Fruit fly (Drosophila melanogaster) whole organism, embryonic: ENCODE data around the gene CG34301.
A peak's percentile ranks its signal among the peaks of the same experiment; 100 is the strongest.

Source experiments
- Abd-B ChIP-seq: fragments of 200-800 bp; sonication (Bioruptor generic); optimal IDR thresholded peaks from 2 replicates; lab custom pipeline; 2018; ENCODE audit warnings: missing biosample characterization, mild to moderate bottlenecking, missing genetic modification characterization, moderate library complexity
- Aef1 ChIP-seq: fragments of 200-800 bp; sonication (Bioruptor generic); IDR thresholded peaks from 3 replicates; pipeline ENCODE4 v1.3.6; 2022; ENCODE audit warnings: missing biosample characterization, missing genetic modification characterization
- Awh ChIP-seq: fragments of 200-800 bp; sonication (Bioruptor generic); IDR thresholded peaks from 2 replicates; pipeline ENCODE4, ENCODE4 v1.3.6; 2022; ENCODE audit warnings: missing biosample characterization, missing genetic modification characterization
- Bdp1 ChIP-seq: fragments of 200-800 bp; sonication (Bioruptor generic); optimal IDR thresholded peaks from 3 replicates; lab custom pipeline; 2016; ENCODE audit warnings: missing biosample characterization, missing genetic modification characterization
- CG10267 ChIP-seq: fragments of 200-800 bp; sonication (Bioruptor generic); optimal IDR thresholded peaks from 2 replicates; lab custom pipeline; 2018; ENCODE audit warnings: missing biosample characterization, mild to moderate bottlenecking, missing genetic modification characterization, moderate library complexity
- CG11085 ChIP-seq: fragments of 200-800 bp; sonication (Bioruptor generic); IDR thresholded peaks from 2 replicates; pipeline ENCODE4 v1.3.6; 2022; ENCODE audit warnings: missing biosample characterization, missing genetic modification characterization
- CG12104 ChIP-seq: fragments of 200-800 bp; sonication (Bioruptor generic); optimal IDR thresholded peaks from 3 replicates; lab custom pipeline; 2016; ENCODE audit warnings: missing biosample characterization, missing genetic modification characterization
- CG13287 ChIP-seq: fragments of 200-800 bp; sonication (Bioruptor generic); IDR thresholded peaks from 2 replicates; pipeline ENCODE4 v1.3.6; 2022; ENCODE audit warnings: missing biosample characterization, missing genetic modification characterization; ENCODE audit not compliant: partially characterized antibody
- CG18599 ChIP-seq: fragments of 200-800 bp; sonication (Bioruptor generic); optimal IDR thresholded peaks from 3 replicates; lab custom pipeline; 2017; ENCODE audit warnings: missing biosample characterization, missing genetic modification characterization, mild to moderate bottlenecking, moderate library complexity, missing genetic modification reagents
- CG18619 ChIP-seq: fragments of 200-800 bp; sonication (Bioruptor generic); optimal IDR thresholded peaks from 3 replicates; lab custom pipeline; 2017; ENCODE audit warnings: missing biosample characterization, mild to moderate bottlenecking, missing genetic modification characterization
- CG2678 ChIP-seq: fragments of 200-800 bp; sonication (Bioruptor generic); optimal IDR thresholded peaks from 3 replicates; lab custom pipeline; 2019; ENCODE audit warnings: missing biosample characterization, mild to moderate bottlenecking, missing genetic modification characterization, moderate library complexity
- CG3065 ChIP-seq: fragments of 200-800 bp; sonication (Bioruptor generic); optimal IDR thresholded peaks from 2 replicates; lab custom pipeline; 2016; ENCODE audit warnings: missing biosample characterization, missing genetic modification characterization
- CG31224 ChIP-seq: fragments of 200-800 bp; sonication (Bioruptor generic); IDR thresholded peaks from 2 replicates; pipeline ENCODE4 v1.3.6; 2022; ENCODE audit warnings: missing biosample characterization, missing genetic modification characterization
- CG31365 ChIP-seq: fragments of 200-800 bp; sonication (Bioruptor generic); optimal IDR thresholded peaks from 2 replicates; lab custom pipeline; 2018; ENCODE audit warnings: missing biosample characterization, mild to moderate bottlenecking, missing genetic modification characterization
- CG34422 ChIP-seq: fragments of 200-800 bp; sonication (Bioruptor generic); IDR thresholded peaks from 3 replicates; pipeline ENCODE4 v1.3.6; 2022; ENCODE audit warnings: missing biosample characterization, missing genetic modification characterization
- CG3838 ChIP-seq: fragments of 200-800 bp; sonication (Bioruptor generic); optimal IDR thresholded peaks from 3 replicates; lab custom pipeline; 2016; ENCODE audit warnings: missing biosample characterization, missing genetic modification characterization
- CG4424 ChIP-seq: fragments of 200-800 bp; sonication (Bioruptor generic); optimal IDR thresholded peaks from 3 replicates; lab custom pipeline; 2016; ENCODE audit warnings: missing biosample characterization, missing genetic modification characterization
- CG7556 ChIP-seq: fragments of 200-800 bp; sonication (Bioruptor generic); optimal IDR thresholded peaks from 2 replicates; lab custom pipeline; 2017; ENCODE audit warnings: missing biosample characterization, mild to moderate bottlenecking, missing genetic modification characterization
- CG7839 ChIP-seq: fragments of 200-800 bp; sonication (Bioruptor generic); optimal IDR thresholded peaks from 3 replicates; lab custom pipeline; 2018; ENCODE audit warnings: missing biosample characterization, mild to moderate bottlenecking, missing genetic modification characterization, moderate library complexity
- CG8290 ChIP-seq, 3 experiments: fragments of 200-800 bp; sonication (Bioruptor generic); optimal IDR thresholded peaks; 2 replicates each; lab custom pipeline; 2016 to 2019; ENCODE audit warnings: missing biosample characterization in 3 of 3, missing genetic modification characterization in 3 of 3, mild to moderate bottlenecking in 2 of 3, moderate library complexity in 1 of 3
- CG8388 ChIP-seq: fragments of 200-800 bp; sonication (Bioruptor generic); optimal IDR thresholded peaks from 2 replicates; lab custom pipeline; 2019; ENCODE audit warnings: missing biosample characterization, mild to moderate bottlenecking, missing genetic modification characterization, moderate library complexity
- CG8924 ChIP-seq: fragments of 200-800 bp; optimal IDR thresholded peaks from 3 replicates; lab custom pipeline; 2019; ENCODE audit warnings: missing biosample characterization, mild to moderate bottlenecking, missing genetic modification characterization, moderate library complexity
- CG9609 ChIP-seq: fragments of 200-800 bp; sonication (Bioruptor generic); optimal IDR thresholded peaks from 3 replicates; lab custom pipeline; 2016; ENCODE audit warnings: missing biosample characterization, missing genetic modification characterization
- CHES-1-like ChIP-seq: fragments of 200-800 bp; sonication (Bioruptor generic); optimal IDR thresholded peaks from 2 replicates; lab custom pipeline; 2016; ENCODE audit warnings: missing biosample characterization, missing genetic modification characterization
- CoRest ChIP-seq: fragments of 200-800 bp; sonication (Bioruptor generic); optimal IDR thresholded peaks from 3 replicates; lab custom pipeline; 2018; ENCODE audit warnings: missing biosample characterization, mild to moderate bottlenecking, missing genetic modification characterization, moderate library complexity
- Dad ChIP-seq: fragments of 200-800 bp; sonication (Bioruptor generic); optimal IDR thresholded peaks from 3 replicates; lab custom pipeline; 2016; ENCODE audit warnings: missing biosample characterization, missing genetic modification characterization
- Deaf1 ChIP-seq: fragments of 200-800 bp; optimal IDR thresholded peaks from 3 replicates; lab custom pipeline; 2019; ENCODE audit warnings: missing biosample characterization, mild to moderate bottlenecking, missing genetic modification characterization, moderate library complexity
- Dip3 ChIP-seq: fragments of 200-800 bp; sonication (Bioruptor generic); optimal IDR thresholded peaks from 3 replicates; lab custom pipeline; 2016; ENCODE audit warnings: missing biosample characterization, missing genetic modification characterization
- Drgx ChIP-seq: fragments of 200-800 bp; sonication (Bioruptor generic); IDR thresholded peaks from 2 replicates; pipeline ENCODE4 v1.3.6; 2022; ENCODE audit warnings: missing biosample characterization, missing genetic modification characterization
- E2f2 ChIP-seq: fragments of 200-800 bp; sonication (Bioruptor generic); IDR thresholded peaks from 2 replicates; pipeline ENCODE4 v1.3.6; 2022; ENCODE audit warnings: missing biosample characterization, missing genetic modification characterization
- Hand ChIP-seq: fragments of 200-800 bp; sonication (Bioruptor generic); optimal IDR thresholded peaks from 2 replicates; lab custom pipeline; 2017; ENCODE audit warnings: mild to moderate bottlenecking, missing biosample characterization, missing genetic modification reagents, missing genetic modification characterization
- Hr3 ChIP-seq: fragments of 200-800 bp; sonication (Bioruptor generic); optimal IDR thresholded peaks from 3 replicates; lab custom pipeline; 2016; ENCODE audit warnings: missing biosample characterization, missing genetic modification characterization
- Hr51 ChIP-seq, 2 experiments: fragments of 200-800 bp; sonication (Bioruptor generic); optimal IDR thresholded peaks; 2 replicates in 1 of 2; 3 replicates in 1 of 2; lab custom pipeline; 2016 to 2018; ENCODE audit warnings: missing biosample characterization in 2 of 2, missing genetic modification characterization in 2 of 2, mild to moderate bottlenecking in 1 of 2, moderate library complexity in 1 of 2
- Lpt ChIP-seq: fragments of >200 bp; optimal IDR thresholded peaks from 2 replicates; lab custom pipeline; 2018; ENCODE audit warnings: missing biosample characterization, missing genetic modification characterization
- NFAT ChIP-seq: fragments of 200-800 bp; sonication (Bioruptor generic); IDR thresholded peaks from 2 replicates; pipeline ENCODE4 v1.3.6; 2022; ENCODE audit warnings: missing biosample characterization, missing genetic modification characterization
- btn ChIP-seq: fragments of 200-800 bp; sonication (Bioruptor generic); optimal IDR thresholded peaks from 2 replicates; lab custom pipeline; 2016; ENCODE audit warnings: missing biosample characterization, missing genetic modification characterization
- croc ChIP-seq: fragments of 200-800 bp; sonication (Bioruptor generic); conservative IDR thresholded peaks from 3 replicates; pipeline ENCODE4 v1.3.6; 2022; ENCODE audit warnings: missing biosample characterization, missing genetic modification characterization
- ewg ChIP-seq: fragments of 200-800 bp; sonication (Bioruptor generic); optimal IDR thresholded peaks from 3 replicates; lab custom pipeline; 2017; ENCODE audit warnings: mild to moderate bottlenecking, missing biosample characterization, missing genetic modification reagents, missing genetic modification characterization
- gsb-n ChIP-seq: fragments of 200-800 bp; sonication (Bioruptor generic); optimal IDR thresholded peaks from 3 replicates; lab custom pipeline; 2018; ENCODE audit warnings: missing biosample characterization, mild to moderate bottlenecking, missing genetic modification characterization
- hth ChIP-seq: fragments of >200 bp; optimal IDR thresholded peaks from 2 replicates; lab custom pipeline; 2017; ENCODE audit warnings: inconsistent platforms
- mam ChIP-seq: fragments of 200-800 bp; sonication (Bioruptor generic); optimal IDR thresholded peaks from 3 replicates; lab custom pipeline; 2016; ENCODE audit warnings: missing biosample characterization, missing genetic modification characterization
- nau ChIP-seq: fragments of 200-800 bp; sonication (Bioruptor generic); optimal IDR thresholded peaks from 3 replicates; lab custom pipeline; 2017; ENCODE audit warnings: missing biosample characterization, mild to moderate bottlenecking, missing genetic modification characterization, missing genetic modification reagents
- pum ChIP-seq: fragments of 200-800 bp; sonication (Bioruptor generic); optimal IDR thresholded peaks from 2 replicates; lab custom pipeline; 2016; ENCODE audit warnings: missing biosample characterization, missing genetic modification characterization
- ranshi ChIP-seq: fragments of 200-800 bp; sonication (Bioruptor generic); IDR thresholded peaks from 2 replicates; pipeline ENCODE4 v1.3.6; 2022; ENCODE audit warnings: missing biosample characterization, missing genetic modification characterization
- run ChIP-seq: fragments of 200-800 bp; sonication (Bioruptor generic); optimal IDR thresholded peaks from 3 replicates; lab custom pipeline; 2018; ENCODE audit warnings: missing biosample characterization, mild to moderate bottlenecking, missing genetic modification characterization
- shn ChIP-seq: fragments of 200-800 bp; sonication (Bioruptor generic); optimal IDR thresholded peaks from 3 replicates; lab custom pipeline; 2016; ENCODE audit warnings: missing biosample characterization, missing genetic modification characterization
- sqz ChIP-seq: fragments of 200-800 bp; sonication (Bioruptor generic); optimal IDR thresholded peaks from 3 replicates; lab custom pipeline; 2018; ENCODE audit warnings: missing biosample characterization, mild to moderate bottlenecking, missing genetic modification characterization
- trh ChIP-seq: fragments of 200-800 bp; sonication (Bioruptor generic); optimal IDR thresholded peaks from 2 replicates; lab custom pipeline; 2016; ENCODE audit warnings: missing biosample characterization, missing genetic modification characterization
- wek ChIP-seq: fragments of 200-800 bp; sonication (Bioruptor generic); optimal IDR thresholded peaks from 3 replicates; lab custom pipeline; 2018; ENCODE audit warnings: missing biosample characterization, mild to moderate bottlenecking, missing genetic modification characterization, moderate library complexity

CG34301 gene

dm6 chr3R:8812342-8812966 is 39.2 kb downstream of the CG34301 start (continued):
- TF ChIP-seq pum (GFP tag; lab: Kevin White, UChicago) (peak; percentile 12), Dip3 (GFP tag; lab: Kevin White, UChicago) (peak; percentile 13), CG12104 (GFP tag; lab: Kevin White, UChicago) (no peak), CG11085 (GFP tag; lab: Robert Waterston, UW) (peak; percentile 35; the same call in 1 of the 2 replicates), gsb-n (tag; lab: Kevin White, UChicago) (peak; percentile 31), Abd-B (peak; percentile 39), CG7556 (GFP tag; lab: Kevin White, UChicago) (no peak), CG4424 (GFP tag; lab: Kevin White, UChicago) (peak; percentile 28), CoRest (tag; lab: Kevin White, UChicago) (peak; percentile 21), Aef1 (peak; percentile 47; the same call in 2 of the 3 replicates), CG18619 (GFP tag; lab: Kevin White, UChicago) (no peak), CG34422 (GFP tag; lab: Robert Waterston, UW) (peak; percentile 48; the same call in 2 of the 3 replicates), trh (GFP tag; lab: Kevin White, UChicago) (peak; percentile 4), CHES-1-like (GFP tag; lab: Kevin White, UChicago) (no peak), CG13287 (no peak), CG9609 (peak; percentile 22), run (tag; lab: Kevin White, UChicago) (no peak), E2f2 (GFP tag; lab: Robert Waterston, UW) (peak; percentile 45; the same call in 1 of the 2 replicates), Awh (GFP tag; lab: Robert Waterston, UW) (peak; percentile 81; the same call in 1 of the 2 replicates), CG18599 (GFP tag; lab: Kevin White, UChicago) (peak; percentile 38), Bdp1 (GFP tag; lab: Kevin White, UChicago) (peak; percentile 51), CG10267 (tag; lab: Kevin White, UChicago) (peak; percentile 20), CG8924 (tag; lab: Kevin White, UChicago) (peak; percentile 31), hth (lab: Kevin White, UChicago) (no peak), CG31365 (tag; lab: Kevin White, UChicago) (no peak), Lpt (GFP tag; lab: Kevin White, UChicago) (no peak), CG8290 (GFP tag; optimal IDR thresholded peaks at IDR 0.05; lab: Kevin White, UChicago) (no peak), CG8290 (tag; optimal IDR thresholded peaks at IDR 0.05; lab: Kevin White, UChicago) (peak in 1 of 2 experiments; percentile 23), shn (GFP tag; lab: Kevin White, UChicago) (peak; percentile 41), NFAT (GFP tag; lab: Robert Waterston, UW) (peak; percentile 60), mam (GFP tag; lab: Kevin White, UChicago) (peak; percentile 28), nau (GFP tag; lab: Kevin White, UChicago) (peak; percentile 43), btn (GFP tag; lab: Kevin White, UChicago) (no peak), CG3065 (no peak), wek (peak; percentile 40), ranshi (0 out of 2 replicates have a peak, but pooled peaks have one; percentile 33), croc (GFP tag; lab: Robert Waterston, UW) (peak; percentile 27; the same call in 1 of the 3 replicates), sqz (GFP tag; lab: Kevin White, UChicago) (peak; percentile 93), ewg (GFP tag; lab: Kevin White, UChicago) (peak; percentile 9), Dad (GFP tag; lab: Kevin White, UChicago) (no peak), Hr51 (GFP tag; optimal IDR thresholded peaks at IDR 0.05; lab: Kevin White, UChicago) (peak; percentile 8 to 45), CG8388 (GFP tag; lab: Kevin White, UChicago) (peak; percentile 16), Deaf1 (tag; lab: Kevin White, UChicago) (peak; percentile 40), Hand (GFP tag; lab: Kevin White, UChicago) (peak; percentile 29), Drgx (GFP tag; lab: Robert Waterston, UW) (peak; percentile 94), CG31224 (GFP tag; lab: Robert Waterston, UW) (peak; percentile 23; the same call in 1 of the 2 replicates), Hr3 (GFP tag; lab: Kevin White, UChicago) (peak; percentile 16), CG3838 (GFP tag; lab: Kevin White, UChicago) (no peak), CG7839 (tag; lab: Kevin White, UChicago) (peak; percentile 53), CG2678 (tag; lab: Kevin White, UChicago) (peak; percentile 14)
